Fruit fly (Drosophila melanogaster) whole organism, embryonic: Measurements from ENCODE around the gene Lgr3.

Experiments used
- Asciz ChIP-seq: fragments of 200-800 bp; sonication (Bioruptor generic); optimal IDR thresholded peaks from 2 replicates; lab custom pipeline; 2017; ENCODE audit warnings: missing biosample characterization, mild to moderate bottlenecking, missing genetic modification characterization, missing genetic modification reagents
- B-H2 ChIP-seq: fragments of 200-800 bp; sonication (Bioruptor generic); optimal IDR thresholded peaks from 2 replicates; lab custom pipeline; 2018; ENCODE audit warnings: missing biosample characterization, mild to moderate bottlenecking, missing genetic modification characterization
- Bteb2 ChIP-seq: fragments of 200-800 bp; sonication (Bioruptor generic); optimal IDR thresholded peaks from 2 replicates; lab custom pipeline; 2016; ENCODE audit warnings: missing biosample characterization, missing genetic modification characterization
- CG12071 ChIP-seq: fragments of 200-800 bp; sonication (Bioruptor generic); optimal IDR thresholded peaks from 3 replicates; lab custom pipeline; 2018; ENCODE audit warnings: missing biosample characterization, mild to moderate bottlenecking, missing genetic modification characterization
- CG12744 ChIP-seq: fragments of 200-800 bp; sonication (Bioruptor generic); optimal IDR thresholded peaks from 2 replicates; lab custom pipeline; 2016; ENCODE audit warnings: missing biosample characterization, missing genetic modification characterization
- CG12769 ChIP-seq: fragments of 200-800 bp; sonication (Bioruptor generic); optimal IDR thresholded peaks from 2 replicates; lab custom pipeline; 2019; ENCODE audit warnings: missing biosample characterization, mild to moderate bottlenecking, missing genetic modification characterization, moderate library complexity
- CG13296 ChIP-seq: fragments of 200-800 bp; sonication (Bioruptor generic); optimal IDR thresholded peaks from 3 replicates; lab custom pipeline; 2018; ENCODE audit warnings: missing biosample characterization, mild to moderate bottlenecking, missing genetic modification characterization
- CG14667 ChIP-seq: fragments of 200-800 bp; sonication (Bioruptor generic); IDR thresholded peaks from 2 replicates; pipeline ENCODE4 v1.3.6; 2022; ENCODE audit warnings: missing biosample characterization, missing genetic modification characterization
- CG14965 ChIP-seq: fragments of 200-800 bp; sonication (Bioruptor generic); optimal IDR thresholded peaks from 2 replicates; lab custom pipeline; 2016; ENCODE audit warnings: missing biosample characterization, missing genetic modification characterization, borderline replicate concordance
- CG1529 ChIP-seq: fragments of 200-800 bp; sonication (Bioruptor generic); optimal IDR thresholded peaks from 3 replicates; lab custom pipeline; 2018; ENCODE audit warnings: missing biosample characterization, missing genetic modification characterization
- CG15479 ChIP-seq: fragments of 200-800 bp; sonication (Bioruptor generic); optimal IDR thresholded peaks from 3 replicates; lab custom pipeline; 2019; ENCODE audit warnings: missing biosample characterization, mild to moderate bottlenecking, missing genetic modification characterization, moderate library complexity
- CG17802 ChIP-seq: fragments of 200-800 bp; sonication (Bioruptor generic); optimal IDR thresholded peaks from 2 replicates; lab custom pipeline; 2018; ENCODE audit warnings: missing biosample characterization, mild to moderate bottlenecking, missing genetic modification characterization, moderate library complexity
- CG18011 ChIP-seq: fragments of 200-800 bp; sonication (Bioruptor generic); optimal IDR thresholded peaks from 2 replicates; lab custom pipeline; 2017; ENCODE audit warnings: missing biosample characterization, missing genetic modification characterization, mild to moderate bottlenecking, moderate library complexity, missing genotype
- CG18599 ChIP-seq: fragments of 200-800 bp; sonication (Bioruptor generic); optimal IDR thresholded peaks from 3 replicates; lab custom pipeline; 2017; ENCODE audit warnings: missing biosample characterization, missing genetic modification characterization, mild to moderate bottlenecking, moderate library complexity, missing genetic modification reagents
- CG2129 ChIP-seq: fragments of 200-800 bp; sonication (Bioruptor generic); IDR thresholded peaks from 2 replicates; pipeline ENCODE4 v1.3.6; 2022; ENCODE audit warnings: missing biosample characterization, missing genetic modification characterization; ENCODE audit not compliant: partially characterized antibody
- CG30403 ChIP-seq: fragments of 200-800 bp; sonication (Bioruptor generic); optimal IDR thresholded peaks from 3 replicates; lab custom pipeline; 2016; ENCODE audit warnings: missing biosample characterization, missing genetic modification characterization
- CG3847 ChIP-seq: fragments of 200-800 bp; sonication (Bioruptor generic); IDR thresholded peaks from 2 replicates; pipeline ENCODE4 v1.3.6; 2022; ENCODE audit warnings: missing biosample characterization, missing genetic modification characterization
- CG42726 ChIP-seq: fragments of 200-800 bp; sonication (Bioruptor generic); IDR thresholded peaks from 2 replicates; pipeline ENCODE4 v1.3.6; 2022; ENCODE audit warnings: missing biosample characterization, missing genetic modification characterization; ENCODE audit not compliant: partially characterized antibody
- CG5180 ChIP-seq: fragments of 200-800 bp; sonication (Bioruptor generic); optimal IDR thresholded peaks from 3 replicates; lab custom pipeline; 2017; ENCODE audit warnings: missing biosample characterization, missing genetic modification characterization, mild to moderate bottlenecking, moderate library complexity, missing genetic modification reagents
- CG7372 ChIP-seq: fragments of 200-800 bp; sonication (Bioruptor generic); IDR thresholded peaks from 2 replicates; pipeline ENCODE4 v1.3.6; 2022; ENCODE audit warnings: missing biosample characterization, missing genetic modification characterization
- CG9215 ChIP-seq: fragments of 200-800 bp; sonication (Bioruptor generic); IDR thresholded peaks from 2 replicates; pipeline ENCODE4 v1.3.6; 2022; ENCODE audit warnings: missing biosample characterization, missing genetic modification characterization
- CG9609 ChIP-seq: fragments of 200-800 bp; sonication (Bioruptor generic); optimal IDR thresholded peaks from 3 replicates; lab custom pipeline; 2016; ENCODE audit warnings: missing biosample characterization, missing genetic modification characterization
- CG9797 ChIP-seq: fragments of 200-800 bp; sonication (Bioruptor generic); optimal IDR thresholded peaks from 3 replicates; lab custom pipeline; 2018; ENCODE audit warnings: missing biosample characterization, mild to moderate bottlenecking, missing genetic modification characterization
- CG9876 ChIP-seq: fragments of 200-800 bp; sonication (Bioruptor generic); optimal IDR thresholded peaks from 2 replicates; lab custom pipeline; 2016; ENCODE audit warnings: missing biosample characterization, missing genetic modification characterization
- D ChIP-seq, 2 experiments: fragments of 200-800 bp in 1 of 2; fragments of >200 bp in 1 of 2; sonication (Bioruptor generic) in 1 of 2; optimal IDR thresholded peaks; 2 replicates in 1 of 2; 3 replicates in 1 of 2; lab custom pipeline; 2017; ENCODE audit warnings: mild to moderate bottlenecking in 1 of 2, missing biosample characterization in 1 of 2, missing genetic modification characterization in 1 of 2, missing genetic modification reagents in 1 of 2
- Dad ChIP-seq: fragments of 200-800 bp; sonication (Bioruptor generic); optimal IDR thresholded peaks from 3 replicates; lab custom pipeline; 2016; ENCODE audit warnings: missing biosample characterization, missing genetic modification characterization
- Deaf1 ChIP-seq: fragments of 200-800 bp; optimal IDR thresholded peaks from 3 replicates; lab custom pipeline; 2019; ENCODE audit warnings: missing biosample characterization, mild to moderate bottlenecking, missing genetic modification characterization, moderate library complexity
- Fer3 ChIP-seq: fragments of 200-800 bp; sonication (Bioruptor generic); optimal IDR thresholded peaks from 2 replicates; lab custom pipeline; 2018; ENCODE audit warnings: missing biosample characterization, mild to moderate bottlenecking, missing genetic modification characterization, moderate library complexity
- Gsc ChIP-seq: fragments of 200-800 bp; sonication (Bioruptor generic); IDR thresholded peaks from 2 replicates; pipeline ENCODE4 v1.3.6; 2022; ENCODE audit warnings: missing biosample characterization, missing genetic modification characterization
- Hey ChIP-seq: fragments of 200-800 bp; sonication (Bioruptor generic); optimal IDR thresholded peaks from 3 replicates; lab custom pipeline; 2018; ENCODE audit warnings: missing biosample characterization, mild to moderate bottlenecking, missing genetic modification characterization
- Oli ChIP-seq: fragments of 200-800 bp; sonication (Bioruptor generic); optimal IDR thresholded peaks from 2 replicates; lab custom pipeline; 2018; ENCODE audit warnings: missing biosample characterization, mild to moderate bottlenecking, missing genetic modification characterization, moderate library complexity
- Pdp1 ChIP-seq, 2 experiments: fragments of 200-800 bp; sonication (Bioruptor generic); optimal IDR thresholded peaks; 3 replicates each; lab custom pipeline; 2016; ENCODE audit warnings: missing biosample characterization in 2 of 2, missing genetic modification characterization in 2 of 2, mild to moderate bottlenecking in 1 of 2, moderate library complexity in 1 of 2
- Six4 ChIP-seq: fragments of 200-800 bp; sonication (Bioruptor generic); optimal IDR thresholded peaks from 2 replicates; lab custom pipeline; 2016; ENCODE audit warnings: missing biosample characterization, missing genetic modification characterization
- Xbp1 ChIP-seq: fragments of 200-800 bp; sonication (Bioruptor generic); optimal IDR thresholded peaks from 3 replicates; lab custom pipeline; 2016; ENCODE audit warnings: missing biosample characterization, mild to moderate bottlenecking, missing genetic modification characterization
- YL-1 ChIP-seq: fragments of 200-800 bp; sonication (Bioruptor generic); optimal IDR thresholded peaks from 3 replicates; lab custom pipeline; 2017; ENCODE audit warnings: missing biosample characterization, mild to moderate bottlenecking, missing genetic modification characterization
- al ChIP-seq: fragments of 200-800 bp; sonication (Bioruptor generic); IDR thresholded peaks from 2 replicates; pipeline ENCODE4 v1.3.6; 2022; ENCODE audit warnings: missing biosample characterization, missing genetic modification characterization
- ase ChIP-seq: fragments of 200-800 bp; sonication (Bioruptor generic); IDR thresholded peaks from 3 replicates; pipeline ENCODE4 v1.3.6; 2022; ENCODE audit warnings: missing biosample characterization, missing genetic modification characterization
- dmrt99B ChIP-seq: fragments of 200-800 bp; sonication (Bioruptor generic); optimal IDR thresholded peaks from 2 replicates; lab custom pipeline; 2018; ENCODE audit warnings: missing biosample characterization, mild to moderate bottlenecking, missing genetic modification characterization, moderate library complexity
- gem ChIP-seq: fragments of 200-800 bp; sonication (Bioruptor generic); optimal IDR thresholded peaks from 2 replicates; lab custom pipeline; 2019; ENCODE audit warnings: missing biosample characterization, mild to moderate bottlenecking, missing genetic modification characterization, moderate library complexity
- h ChIP-seq: fragments of >200 bp; optimal IDR thresholded peaks from 2 replicates; lab custom pipeline; 2017
- lmd ChIP-seq: fragments of 200-800 bp; sonication (Bioruptor generic); IDR thresholded peaks from 2 replicates; pipeline ENCODE4 v1.3.6; 2022; ENCODE audit warnings: missing biosample characterization, missing genetic modification characterization
- org-1 ChIP-seq: fragments of 200-800 bp; sonication (Bioruptor generic); optimal IDR thresholded peaks from 2 replicates; lab custom pipeline; 2017; ENCODE audit warnings: missing biosample characterization, missing genetic modification characterization
- pita ChIP-seq: fragments of 200-800 bp; sonication (Bioruptor generic); optimal IDR thresholded peaks from 2 replicates; lab custom pipeline; 2017; ENCODE audit warnings: missing biosample characterization, mild to moderate bottlenecking, missing genetic modification characterization
- rib ChIP-seq: fragments of 200-800 bp; sonication (Bioruptor generic); IDR thresholded peaks from 2 replicates; pipeline ENCODE4 v1.3.6; 2022; ENCODE audit warnings: missing biosample characterization, missing genetic modification characterization
- salm ChIP-seq: fragments of 200-800 bp; sonication (Bioruptor generic); optimal IDR thresholded peaks from 2 replicates; lab custom pipeline; 2018; ENCODE audit warnings: missing biosample characterization, mild to moderate bottlenecking, missing genetic modification characterization
- so ChIP-seq: fragments of 200-800 bp; sonication (Bioruptor generic); IDR thresholded peaks from 3 replicates; pipeline ENCODE4 v1.3.6; 2022; ENCODE audit warnings: missing biosample characterization, missing genetic modification characterization
- sqz ChIP-seq: fragments of 200-800 bp; sonication (Bioruptor generic); optimal IDR thresholded peaks from 3 replicates; lab custom pipeline; 2018; ENCODE audit warnings: missing biosample characterization, mild to moderate bottlenecking, missing genetic modification characterization
- sr ChIP-seq: fragments of 200-800 bp; sonication (Bioruptor generic); IDR thresholded peaks from 3 replicates; pipeline ENCODE4 v1.3.6; 2022; ENCODE audit warnings: missing biosample characterization, missing genetic modification characterization
- tx ChIP-seq: fragments of 200-800 bp; sonication (Bioruptor generic); optimal IDR thresholded peaks from 2 replicates; lab custom pipeline; 2016; ENCODE audit warnings: missing biosample characterization, missing genetic modification characterization
- vvl ChIP-seq: fragments of 200-800 bp; sonication (Bioruptor generic); IDR thresholded peaks from 2 replicates; pipeline ENCODE4 v1.3.6; 2022; ENCODE audit warnings: missing biosample characterization, missing genetic modification characterization
- wek ChIP-seq: fragments of 200-800 bp; sonication (Bioruptor generic); optimal IDR thresholded peaks from 3 replicates; lab custom pipeline; 2018; ENCODE audit warnings: missing biosample characterization, mild to moderate bottlenecking, missing genetic modification characterization, moderate library complexity

Gene Lgr3

dm6 chr3R:25694167-25694689 is 28.6 kb downstream of the Lgr3 start (continued):
- TF ChIP-seq dmrt99B = peak; percentile 3
- no peak for TF ChIP-seq CG14965 (GFP tag; lab: Kevin White, UChicago)
- TF ChIP-seq Pdp1 (GFP tag; optimal IDR thresholded peaks at IDR 0.05; lab: Kevin White, UChicago) = peak in 1 of 2 experiments; percentile 0
- no peak for TF ChIP-seq Bteb2
- peak; percentile 30 for TF ChIP-seq CG12769
- no peak for TF ChIP-seq CG14667
- no peak for TF ChIP-seq sqz (GFP tag; lab: Kevin White, UChicago)
- no peak for TF ChIP-seq CG2129 (GFP tag; lab: Robert Waterston, UW)
- no peak for TF ChIP-seq CG1529
- no peak for TF ChIP-seq CG12071
- no peak for TF ChIP-seq Deaf1
- TF ChIP-seq gem (tag; lab: Kevin White, UChicago) = peak; percentile 3
- TF ChIP-seq CG42726 (GFP tag; lab: Robert Waterston, UW) = no peak
- no peak for TF ChIP-seq Six4 (GFP tag; lab: Kevin White, UChicago)
- TF ChIP-seq CG12744 (GFP tag; lab: Kevin White, UChicago) = no peak
- no peak for TF ChIP-seq Hey (tag; lab: Kevin White, UChicago)
- no peak for TF ChIP-seq h (lab: Kevin White, UChicago)
- TF ChIP-seq CG17802 (tag; lab: Kevin White, UChicago) = no peak
- no peak for TF ChIP-seq CG30403
- TF ChIP-seq Xbp1 (GFP tag; lab: Kevin White, UChicago) = no peak
- no peak for TF ChIP-seq salm
- TF ChIP-seq so (GFP tag; lab: Robert Waterston, UW) = no peak
- no peak for TF ChIP-seq CG9215
- TF ChIP-seq ase (GFP tag; lab: Robert Waterston, UW) = peak; percentile 33; the same call in 1 of the 3 replicates
- no peak for TF ChIP-seq Fer3 (tag; lab: Kevin White, UChicago)
- no peak for TF ChIP-seq CG13296 (GFP tag; lab: Kevin White, UChicago)
- TF ChIP-seq YL-1 (GFP tag; lab: Kevin White, UChicago) = no peak
- no peak for TF ChIP-seq sr (GFP tag; lab: Robert Waterston, UW)
- no peak for TF ChIP-seq org-1 (GFP tag; lab: Kevin White, UChicago)
- TF ChIP-seq tx (GFP tag; lab: Kevin White, UChicago) = no peak
- no peak for TF ChIP-seq Oli (tag; lab: Kevin White, UChicago)
- TF ChIP-seq wek (GFP tag; lab: Kevin White, UChicago) = no peak
- TF ChIP-seq CG3847 (GFP tag; lab: Robert Waterston, UW) = no peak
- TF ChIP-seq CG9609 (GFP tag; lab: Kevin White, UChicago) = no peak
- no peak for TF ChIP-seq Asciz
- no peak for TF ChIP-seq CG7372
- no peak for TF ChIP-seq pita (GFP tag; lab: Kevin White, UChicago)
- no peak for TF ChIP-seq Gsc (GFP tag; lab: Robert Waterston, UW)
- no peak for TF ChIP-seq B-H2 (GFP tag; lab: Kevin White, UChicago)
- no peak for TF ChIP-seq D (optimal IDR thresholded peaks at IDR 0.05; lab: Kevin White, UChicago)
- TF ChIP-seq D (GFP tag; optimal IDR thresholded peaks at IDR 0.05; lab: Kevin White, UChicago) = no peak
- TF ChIP-seq lmd (GFP tag; lab: Robert Waterston, UW) = peak; percentile 48
- no peak for TF ChIP-seq CG5180 (GFP tag; lab: Kevin White, UChicago)
- no peak for TF ChIP-seq CG9876 (GFP tag; lab: Kevin White, UChicago)
- no peak for TF ChIP-seq al
- TF ChIP-seq CG18599 = peak; percentile 55
- no peak for TF ChIP-seq CG15479 (GFP tag; lab: Kevin White, UChicago)
- TF ChIP-seq vvl (GFP tag; lab: Robert Waterston, UW) = no peak
- TF ChIP-seq rib = no peak
- TF ChIP-seq CG18011 (GFP tag; lab: Kevin White, UChicago) = no peak
- TF ChIP-seq Dad (GFP tag; lab: Kevin White, UChicago) = no peak
- no peak for TF ChIP-seq CG9797 (GFP tag; lab: Kevin White, UChicago)
